3 fruit fly cellular contexts compared by ENCODE assay signal in the genomic region with DNA sequence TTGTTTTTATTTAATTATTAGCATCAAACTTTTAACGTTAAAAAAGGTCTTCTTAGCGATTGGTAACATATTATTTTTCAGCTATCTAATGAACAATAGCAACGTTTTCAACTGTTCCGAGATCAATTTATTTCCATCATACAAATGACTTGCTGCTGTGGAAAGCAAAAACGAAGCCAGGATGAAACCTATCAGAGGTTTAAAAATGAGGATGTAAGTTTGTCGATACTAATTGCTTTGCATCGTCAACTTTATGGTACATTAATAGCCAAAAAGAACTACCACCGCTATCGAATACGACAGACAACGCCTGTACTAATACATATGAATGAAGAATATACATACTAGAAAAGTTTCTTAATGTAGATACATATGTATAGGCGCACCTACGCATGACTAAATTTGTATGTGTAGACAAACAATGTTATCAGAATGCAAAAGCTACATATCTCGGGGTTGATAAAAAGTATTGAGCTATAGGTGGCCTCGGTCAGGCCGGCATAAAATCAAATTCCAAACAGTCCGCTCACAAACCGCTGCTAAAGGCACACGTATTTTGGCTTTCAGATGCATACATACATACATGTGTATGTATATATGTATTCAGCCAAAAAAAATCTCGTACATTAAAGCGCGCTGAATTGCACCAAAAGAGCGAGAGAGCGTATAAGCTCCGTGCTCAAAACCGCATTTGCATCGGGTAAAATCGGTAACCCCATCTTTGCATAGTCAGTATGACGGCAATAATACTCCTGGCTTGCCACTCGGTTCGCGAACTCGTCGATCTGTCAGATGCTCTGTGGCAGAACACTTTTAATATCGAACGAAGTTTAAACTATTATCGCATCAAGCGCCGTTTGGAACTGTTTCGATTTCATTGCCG.
TF ChIP-seq lines count a peak whose summit lies in the region.

No protein-coding gene starts in this region.

TF ChIP-seq in whole organism, adult, 20 proteins besides CTCF, POLR2A, EP300 and RAD21 (continued from another document):
- TF ChIP-seq CG11617 (GFP tag; optimal IDR thresholded peaks at IDR 0.05; lab: Kevin White, UChicago) (no peak), ovo (GFP tag; optimal IDR thresholded peaks at IDR 0.05; lab: Kevin White, UChicago) (no peak), toe (GFP tag; optimal IDR thresholded peaks at IDR 0.05; lab: Kevin White, UChicago) (no peak), CG7101 (tag; optimal IDR thresholded peaks at IDR 0.05; lab: Kevin White, UChicago) (peak; percentile 5)

TF ChIP-seq in whole organism, embryonic, 481 proteins besides CTCF, POLR2A, EP300 and RAD21 (continued from another document and continues in another):
- TF ChIP-seq bbx (GFP tag; IDR thresholded peaks at IDR 0.05; lab: Robert Waterston, UW; ENCODE audit: partially characterized antibody) (0 out of 2 replicates have a peak, but pooled peaks have one; percentile 11), sna (GFP tag; IDR thresholded peaks at IDR 0.05; lab: Robert Waterston, UW; ENCODE audit: partially characterized antibody) (0 out of 2 replicates have a peak, but pooled peaks have one; percentile 13), mirr (GFP tag; optimal IDR thresholded peaks at IDR 0.05; lab: Kevin White, UChicago) (peak; percentile 94), CG6175 (GFP tag; IDR thresholded peaks at IDR 0.05; lab: Robert Waterston, UW) (no peak), CG9727 (GFP tag; optimal IDR thresholded peaks at IDR 0.05; lab: Kevin White, UChicago) (no peak), CG7357 (GFP tag; IDR thresholded peaks at IDR 0.05; lab: Robert Waterston, UW) (no peak), Dll (GFP tag; IDR thresholded peaks at IDR 0.05; lab: Robert Waterston, UW; ENCODE audit: partially characterized antibody) (peak; percentile 41; the same call in 1 of the 4 replicates), E2f1 (GFP tag; IDR thresholded peaks at IDR 0.05; lab: Robert Waterston, UW) (no peak), CG16813 (GFP tag; IDR thresholded peaks at IDR 0.05; lab: Robert Waterston, UW; ENCODE audit: partially characterized antibody) (no peak), CG11085 (GFP tag; IDR thresholded peaks at IDR 0.05; lab: Robert Waterston, UW) (no peak), CG10543 (GFP tag; optimal IDR thresholded peaks at IDR 0.05; lab: Kevin White, UChicago) (peak; percentile 20), CG13894 (tag; optimal IDR thresholded peaks at IDR 0.05; lab: Kevin White, UChicago) (peak; percentile 19), GATAe (GFP tag; conservative IDR thresholded peaks at IDR 0.05; lab: Robert Waterston, UW) (peak; percentile 53), NK7.1 (GFP tag; optimal IDR thresholded peaks at IDR 0.05; lab: Kevin White, UChicago) (no peak), pan (optimal IDR thresholded peaks at IDR 0.05; lab: Kevin White, UChicago) (no peak), pan (GFP tag; optimal IDR thresholded peaks at IDR 0.05 in 1 of 2, IDR thresholded peaks at IDR 0.05 in 1 of 2) (peak in 1 of 2 experiments; percentile 41), CG11504 (tag; optimal IDR thresholded peaks at IDR 0.05; lab: Kevin White, UChicago) (peak; percentile 20), exex (tag; optimal IDR thresholded peaks at IDR 0.05; lab: Kevin White, UChicago) (peak; percentile 21), CG2678 (tag; optimal IDR thresholded peaks at IDR 0.05; lab: Kevin White, UChicago) (peak; percentile 24), CG10462 (GFP tag; optimal IDR thresholded peaks at IDR 0.05; lab: Kevin White, UChicago) (no peak), Sry-δ (GFP tag; optimal IDR thresholded peaks at IDR 0.05; lab: Kevin White, UChicago) (peak; percentile 51), CG3281 (GFP tag; optimal IDR thresholded peaks at IDR 0.05; lab: Kevin White, UChicago) (peak; percentile 14), YL-1 (GFP tag; optimal IDR thresholded peaks at IDR 0.05; lab: Kevin White, UChicago) (peak; percentile 53), CG14667 (GFP tag; IDR thresholded peaks at IDR 0.05; lab: Robert Waterston, UW) (no peak), Dp (GFP tag; optimal IDR thresholded peaks at IDR 0.05; lab: Kevin White, UChicago) (no peak), gem (tag; optimal IDR thresholded peaks at IDR 0.05; lab: Kevin White, UChicago) (peak; percentile 3), Ptx1 (GFP tag; IDR thresholded peaks at IDR 0.05; lab: Robert Waterston, UW) (0 out of 2 replicates have a peak, but pooled peaks have one; percentile 13), CG10366 (GFP tag; IDR thresholded peaks at IDR 0.05; lab: Robert Waterston, UW) (no peak), CG13296 (GFP tag; optimal IDR thresholded peaks at IDR 0.05; lab: Kevin White, UChicago) (peak; percentile 9), rib (GFP tag; IDR thresholded peaks at IDR 0.05; lab: Robert Waterston, UW) (0 out of 2 replicates have a peak, but pooled peaks have one; percentile 51), CG4328 (GFP tag; optimal IDR thresholded peaks at IDR 0.05; lab: Kevin White, UChicago) (no peak), ap (GFP tag; IDR thresholded peaks at IDR 0.05; lab: Robert Waterston, UW) (no peak), Neu2 (GFP tag; optimal IDR thresholded peaks at IDR 0.05; lab: Kevin White, UChicago; ENCODE audit: borderline replicate concordance) (no peak), bowl (GFP tag; IDR thresholded peaks at IDR 0.05; lab: Robert Waterston, UW) (no peak), sug (tag; optimal IDR thresholded peaks at IDR 0.05; lab: Kevin White, UChicago) (peak; percentile 24), CG6654 (GFP tag; optimal IDR thresholded peaks at IDR 0.05; lab: Kevin White, UChicago) (no peak), tap (tag; optimal IDR thresholded peaks at IDR 0.05; lab: Kevin White, UChicago) (no peak), fd64A (GFP tag; optimal IDR thresholded peaks at IDR 0.05; lab: Kevin White, UChicago) (no peak), CG1529 (GFP tag; optimal IDR thresholded peaks at IDR 0.05; lab: Kevin White, UChicago) (no peak), HLH3B (GFP tag; IDR thresholded peaks at IDR 0.05; lab: Robert Waterston, UW) (no peak), Ets65A (GFP tag; lab: Kevin White, UChicago) (no peak), nom (GFP tag; optimal IDR thresholded peaks at IDR 0.05; lab: Kevin White, UChicago) (peak; percentile 15), Dbx (GFP tag; IDR thresholded peaks at IDR 0.05; lab: Robert Waterston, UW) (0 out of 3 replicates have a peak, but pooled peaks have one; percentile 24), H2.0 (GFP tag; IDR thresholded peaks at IDR 0.05; lab: Robert Waterston, UW) (no peak), Fer2 (tag; optimal IDR thresholded peaks at IDR 0.05; lab: Kevin White, UChicago) (no peak), lola (GFP tag; optimal IDR thresholded peaks at IDR 0.05; lab: Kevin White, UChicago) (peak in 1 of 3 experiments; percentile 29), pzg (GFP tag; optimal IDR thresholded peaks at IDR 0.05; lab: Kevin White, UChicago) (peak; percentile 14), CG15514 (GFP tag; optimal IDR thresholded peaks at IDR 0.05; lab: Kevin White, UChicago) (peak; percentile 27), CG2120 (GFP tag; optimal IDR thresholded peaks at IDR 0.05; lab: Kevin White, UChicago) (peak; percentile 33), CG2875 (GFP tag; optimal IDR thresholded peaks at IDR 0.05; lab: Kevin White, UChicago) (no peak), run (tag; optimal IDR thresholded peaks at IDR 0.05; lab: Kevin White, UChicago) (no peak), Sry-β (GFP tag; optimal IDR thresholded peaks at IDR 0.05; lab: Kevin White, UChicago) (peak; percentile 16), row (GFP tag; IDR thresholded peaks at IDR 0.05; lab: Robert Waterston, UW) (peak; percentile 58; the same call in 2 of the 3 replicates), unc-4 (GFP tag; IDR thresholded peaks at IDR 0.05; lab: Robert Waterston, UW; ENCODE audit: partially characterized antibody) (peak; percentile 28; the same call in 1 of the 2 replicates), Hr3 (GFP tag; optimal IDR thresholded peaks at IDR 0.05; lab: Kevin White, UChicago) (no peak), Hand (GFP tag; optimal IDR thresholded peaks at IDR 0.05; lab: Kevin White, UChicago) (peak; percentile 5)

TF ChIP-seq in whole organism, prepupa, 60 proteins besides CTCF, POLR2A, EP300 and RAD21 (continued from another document):
- TF ChIP-seq CG34406 (GFP tag; optimal IDR thresholded peaks at IDR 0.05; lab: Kevin White, UChicago) (no peak), CG8119 (GFP tag; IDR thresholded peaks at IDR 0.05; lab: Robert Waterston, UW) (no peak), ss (GFP tag; optimal IDR thresholded peaks at IDR 0.05; lab: Kevin White, UChicago) (peak in 1 of 2 experiments; percentile 53), eg (GFP tag; IDR thresholded peaks at IDR 0.05; lab: Robert Waterston, UW) (no peak), salr (GFP tag; optimal IDR thresholded peaks at IDR 0.05; lab: Kevin White, UChicago) (no peak), Sox14 (GFP tag; optimal IDR thresholded peaks at IDR 0.05; lab: Kevin White, UChicago) (no peak), CG15336 (GFP tag; IDR thresholded peaks at IDR 0.05; lab: Robert Waterston, UW) (peak; percentile 17; the same call in 1 of the 2 replicates), Hr39 (GFP tag; optimal IDR thresholded peaks at IDR 0.05; lab: Kevin White, UChicago) (no peak), fkh (GFP tag; optimal IDR thresholded peaks at IDR 0.05; lab: Kevin White, UChicago) (peak; percentile 67), Met (GFP tag; optimal IDR thresholded peaks at IDR 0.05; lab: Kevin White, UChicago) (no peak), CG16779 (tag; optimal IDR thresholded peaks at IDR 0.05; lab: Kevin White, UChicago) (peak; percentile 22), CG10669 (GFP tag; optimal IDR thresholded peaks at IDR 0.05; lab: Kevin White, UChicago) (no peak), net (GFP tag; optimal IDR thresholded peaks at IDR 0.05; lab: Kevin White, UChicago) (peak; percentile 7), CG32006 (GFP tag; optimal IDR thresholded peaks at IDR 0.05; lab: Kevin White, UChicago) (no peak), CG3919 (GFP tag; optimal IDR thresholded peaks at IDR 0.05; lab: Kevin White, UChicago) (peak; percentile 10), CG6792 (GFP tag; optimal IDR thresholded peaks at IDR 0.05; lab: Kevin White, UChicago) (no peak), CG6808 (GFP tag; optimal IDR thresholded peaks at IDR 0.05; lab: Kevin White, UChicago) (no peak), Sox102F (GFP tag; optimal IDR thresholded peaks at IDR 0.05; lab: Kevin White, UChicago) (no peak), Eip78C (GFP tag; lab: Kevin White, UChicago) (no peak), CG31627 (GFP tag; optimal IDR thresholded peaks at IDR 0.05; lab: Kevin White, UChicago) (no peak), CG8632 (GFP tag; optimal IDR thresholded peaks at IDR 0.05; lab: Kevin White, UChicago) (no peak), CG3032 (tag; optimal IDR thresholded peaks at IDR 0.05; lab: Kevin White, UChicago) (no peak), CG11902 (GFP tag; optimal IDR thresholded peaks at IDR 0.05; lab: Kevin White, UChicago) (no peak), CG10631 (GFP tag; optimal IDR thresholded peaks at IDR 0.05; lab: Kevin White, UChicago) (no peak), Smox (GFP tag; optimal IDR thresholded peaks at IDR 0.05; lab: Kevin White, UChicago) (no peak), CG4318 (GFP tag; optimal IDR thresholded peaks at IDR 0.05; lab: Kevin White, UChicago) (no peak), Eip93F (GFP tag; optimal IDR thresholded peaks at IDR 0.05; lab: Kevin White, UChicago) (no peak), vri (GFP tag; optimal IDR thresholded peaks at IDR 0.05; lab: Kevin White, UChicago) (peak; percentile 59), lz (GFP tag; optimal IDR thresholded peaks at IDR 0.05; lab: Kevin White, UChicago) (no peak), achi (GFP tag; optimal IDR thresholded peaks at IDR 0.05; lab: Kevin White, UChicago) (no peak), CG7368 (GFP tag; optimal IDR thresholded peaks at IDR 0.05; lab: Kevin White, UChicago) (no peak), fd59A (GFP tag; optimal IDR thresholded peaks at IDR 0.05; lab: Kevin White, UChicago) (no peak), CG8319 (GFP tag; optimal IDR thresholded peaks at IDR 0.05; lab: Kevin White, UChicago) (peak; percentile 16), CG6854 (GFP tag; optimal IDR thresholded peaks at IDR 0.05; lab: Kevin White, UChicago) (peak; percentile 25), acj6 (GFP tag; optimal IDR thresholded peaks at IDR 0.05; lab: Kevin White, UChicago) (no peak), Hr38 (GFP tag; optimal IDR thresholded peaks at IDR 0.05; lab: Kevin White, UChicago) (no peak), topi (GFP tag; optimal IDR thresholded peaks at IDR 0.05; lab: Kevin White, UChicago) (no peak), CG11762 (GFP tag; optimal IDR thresholded peaks at IDR 0.05; lab: Kevin White, UChicago; ENCODE audit: insufficient read depth) (no peak), dac (GFP tag; optimal IDR thresholded peaks at IDR 0.05; lab: Kevin White, UChicago) (no peak), Ets21C (GFP tag; optimal IDR thresholded peaks at IDR 0.05; lab: Kevin White, UChicago) (no peak), CG11294 (GFP tag; IDR thresholded peaks at IDR 0.05; lab: Robert Waterston, UW) (no peak), cyc (GFP tag; optimal IDR thresholded peaks at IDR 0.05; lab: Kevin White, UChicago) (no peak)
TF ChIP-seq in whole organism, prepupa: peak in this region for 12.
